5 fruit fly cellular contexts compared by ENCODE assay signal in the genomic region with DNA sequence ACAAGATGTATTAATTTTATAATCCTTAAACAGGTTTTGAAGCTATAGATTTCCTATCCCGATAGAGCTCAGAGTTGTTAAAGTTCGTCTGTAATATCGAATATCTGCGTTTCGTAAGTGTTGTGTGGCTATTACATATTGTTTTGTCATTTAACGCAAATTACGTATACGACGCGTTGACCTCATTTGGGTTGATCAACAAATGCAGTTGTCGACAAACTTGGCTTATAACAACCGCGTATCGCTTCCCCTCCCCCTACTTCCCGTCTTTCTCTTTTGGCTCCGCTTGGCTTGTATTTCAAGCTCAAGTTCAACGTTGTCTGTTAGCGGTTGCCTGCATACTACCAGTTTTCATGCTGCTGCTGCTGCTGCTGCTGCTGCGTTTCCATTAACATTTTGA.
TF ChIP-seq lines count a peak whose summit lies in the region.

No protein-coding gene starts in this region.

- TF ChIP-seq CTCF in whole organism, embryonic (GFP tag; optimal IDR thresholded peaks at IDR 0.05; lab: Kevin White, UChicago) = no peak

TF ChIP-seq in whole organism, 6 proteins besides CTCF, POLR2A, EP300 and RAD21:
- TF ChIP-seq usp (GFP tag; optimal IDR thresholded peaks at IDR 0.05; lab: Kevin White, UChicago) (no peak), pan (optimal IDR thresholded peaks at IDR 0.05; lab: Kevin White, UChicago) (peak; percentile 12)

TF ChIP-seq in whole organism, adult, 20 proteins besides CTCF, POLR2A, EP300 and RAD21:
- TF ChIP-seq tj (GFP tag; optimal IDR thresholded peaks at IDR 0.05; lab: Kevin White, UChicago) = peak; percentile 34
- TF ChIP-seq ovo (GFP tag; optimal IDR thresholded peaks at IDR 0.05; lab: Kevin White, UChicago) = no peak
- TF ChIP-seq CG5204 (GFP tag; optimal IDR thresholded peaks at IDR 0.05; lab: Kevin White, UChicago) = no peak

TF ChIP-seq in whole organism, embryonic, 481 proteins besides CTCF, POLR2A, EP300 and RAD21:
- no peak for TF ChIP-seq E2f2 (GFP tag; IDR thresholded peaks at IDR 0.05; lab: Robert Waterston, UW)
- 0 out of 2 replicates have a peak, but pooled peaks have one; percentile 18 for TF ChIP-seq rib (GFP tag; IDR thresholded peaks at IDR 0.05; lab: Robert Waterston, UW)
- peak; percentile 26 for TF ChIP-seq CG12769 (tag; optimal IDR thresholded peaks at IDR 0.05; lab: Kevin White, UChicago)
- TF ChIP-seq Pdp1 (GFP tag; optimal IDR thresholded peaks at IDR 0.05; lab: Kevin White, UChicago) = peak in 1 of 2 experiments; percentile 92

TF ChIP-seq in whole organism, prepupa, 60 proteins besides CTCF, POLR2A, EP300 and RAD21:
- TF ChIP-seq vri (GFP tag; optimal IDR thresholded peaks at IDR 0.05; lab: Kevin White, UChicago) (peak; percentile 34), ss (GFP tag; optimal IDR thresholded peaks at IDR 0.05; lab: Kevin White, UChicago) (no peak), CG32006 (GFP tag; optimal IDR thresholded peaks at IDR 0.05; lab: Kevin White, UChicago) (no peak)
TF ChIP-seq in whole organism, prepupa: peak in this region for 1.

TF ChIP-seq in whole organism, wandering third instar larva, 38 proteins besides CTCF, POLR2A, EP300 and RAD21:
- peak; percentile 6 for TF ChIP-seq fru (GFP tag; optimal IDR thresholded peaks at IDR 0.05; lab: Kevin White, UChicago)
- no peak for TF ChIP-seq GATAd (GFP tag; optimal IDR thresholded peaks at IDR 0.05; lab: Kevin White, UChicago)
TF ChIP-seq in whole organism, wandering third instar larva: peak in this region for 1.
